Fruit fly (Drosophila melanogaster): Measurements from ENCODE around the gene CG7900.

Gene CG7900

DNA sequence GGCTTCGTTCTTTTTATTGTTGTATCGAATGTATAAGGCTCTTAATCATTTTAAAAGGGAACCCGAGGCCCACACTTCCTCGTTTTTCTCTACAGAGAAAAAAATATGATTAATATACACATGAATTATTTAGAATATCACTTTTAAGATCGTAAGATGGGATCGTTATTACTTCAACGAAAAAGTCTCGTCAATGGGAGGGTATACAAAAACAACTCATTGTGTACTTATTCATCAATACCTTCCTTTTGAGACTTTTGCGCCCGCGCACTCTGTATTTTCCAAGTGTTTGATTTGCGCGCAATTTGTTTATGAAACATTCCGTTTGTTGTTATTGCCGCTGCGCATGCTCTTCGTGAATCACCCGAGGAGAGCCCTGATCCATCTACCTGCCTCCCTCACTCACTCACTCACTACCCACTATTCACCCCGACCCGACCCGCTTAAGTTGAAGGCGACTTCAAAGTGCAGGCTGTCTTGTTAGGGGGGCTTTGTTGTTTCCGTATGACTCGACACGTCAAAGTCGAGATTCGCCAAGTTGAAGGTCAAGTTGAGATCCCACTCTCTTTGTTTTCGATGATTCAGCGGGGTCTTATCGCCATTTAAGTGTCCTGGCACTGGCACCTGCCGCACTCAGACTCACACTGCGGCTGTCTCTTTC lies 22.2 kb downstream of the CG7900 start (continued):
- TF ChIP-seq odd (GFP tag; optimal IDR thresholded peaks at IDR 0.05): no peak
- TF ChIP-seq Dip3 (GFP tag; optimal IDR thresholded peaks at IDR 0.05): no peak
- TF ChIP-seq CG11695 (GFP tag; IDR thresholded peaks at IDR 0.05): no peak
- TF ChIP-seq Rx (GFP tag; IDR thresholded peaks at IDR 0.05): 0 out of 2 replicates have a peak, but pooled peaks have one; percentile 19
- TF ChIP-seq ham (GFP tag; IDR thresholded peaks at IDR 0.05): no peak
- 0 out of 4 replicates have a peak, but pooled peaks have one; percentile 22 for TF ChIP-seq chinmo (GFP tag; IDR thresholded peaks at IDR 0.05; ENCODE audit: partially characterized antibody)
- peak; percentile 21 for TF ChIP-seq nom (GFP tag; optimal IDR thresholded peaks at IDR 0.05)

DNA sequence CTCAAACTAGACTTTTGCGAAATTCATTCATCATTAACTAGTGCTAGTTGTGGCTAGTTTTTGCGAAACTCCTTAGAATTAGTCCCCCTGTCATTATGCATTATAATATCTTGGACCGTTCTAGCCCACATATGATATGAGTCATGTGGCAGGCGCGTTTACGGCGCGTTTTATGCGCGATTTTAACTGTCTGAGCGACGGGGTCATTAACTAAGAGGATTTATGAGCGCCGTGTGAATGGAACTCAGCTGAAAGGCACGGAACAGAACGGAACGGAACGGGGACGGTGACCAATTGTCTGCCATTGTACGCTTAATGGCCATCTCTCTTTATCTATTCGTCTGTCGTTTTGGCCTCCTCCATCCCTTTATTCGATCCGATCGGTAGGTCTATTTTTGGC lies 24.1 kb downstream of the CG7900 start:
- TF ChIP-seq Sry-β (GFP tag; optimal IDR thresholded peaks at IDR 0.05): no peak
- TF ChIP-seq crol (GFP tag; IDR thresholded peaks at IDR 0.05): no peak
- TF ChIP-seq jigr1 (GFP tag; IDR thresholded peaks at IDR 0.05): no peak
- no peak for TF ChIP-seq grau (tag; optimal IDR thresholded peaks at IDR 0.05)
- no peak for TF ChIP-seq Awh (GFP tag; IDR thresholded peaks at IDR 0.05)
- peak; percentile 18; the same call in 1 of the 3 replicates for TF ChIP-seq ci (GFP tag; IDR thresholded peaks at IDR 0.05)
- TF ChIP-seq D (optimal IDR thresholded peaks at IDR 0.05): peak; percentile 11
- TF ChIP-seq D (GFP tag; optimal IDR thresholded peaks at IDR 0.05): no peak
- peak; percentile 15 for TF ChIP-seq abd-A (tag; optimal IDR thresholded peaks at IDR 0.05)
- peak; percentile 42 for TF ChIP-seq cad (GFP tag; optimal IDR thresholded peaks at IDR 0.05)
- TF ChIP-seq CG8359 (GFP tag; optimal IDR thresholded peaks at IDR 0.05; ENCODE audit: borderline replicate concordance): peak; percentile 97
- TF ChIP-seq YL-1 (GFP tag; optimal IDR thresholded peaks at IDR 0.05): no peak
- no peak for TF ChIP-seq dmrt99B (tag; optimal IDR thresholded peaks at IDR 0.05)
- no peak for TF ChIP-seq CG6854 (GFP tag; optimal IDR thresholded peaks at IDR 0.05)
- no peak for TF ChIP-seq CG7987 (GFP tag; optimal IDR thresholded peaks at IDR 0.05)
- TF ChIP-seq zen (tag; optimal IDR thresholded peaks at IDR 0.05): peak; percentile 78
- TF ChIP-seq CG11504 (tag; optimal IDR thresholded peaks at IDR 0.05): no peak
- no peak for TF ChIP-seq CG4854 (GFP tag; optimal IDR thresholded peaks at IDR 0.05)
- peak; percentile 88 for TF ChIP-seq pfk (GFP tag; optimal IDR thresholded peaks at IDR 0.05)

DNA sequence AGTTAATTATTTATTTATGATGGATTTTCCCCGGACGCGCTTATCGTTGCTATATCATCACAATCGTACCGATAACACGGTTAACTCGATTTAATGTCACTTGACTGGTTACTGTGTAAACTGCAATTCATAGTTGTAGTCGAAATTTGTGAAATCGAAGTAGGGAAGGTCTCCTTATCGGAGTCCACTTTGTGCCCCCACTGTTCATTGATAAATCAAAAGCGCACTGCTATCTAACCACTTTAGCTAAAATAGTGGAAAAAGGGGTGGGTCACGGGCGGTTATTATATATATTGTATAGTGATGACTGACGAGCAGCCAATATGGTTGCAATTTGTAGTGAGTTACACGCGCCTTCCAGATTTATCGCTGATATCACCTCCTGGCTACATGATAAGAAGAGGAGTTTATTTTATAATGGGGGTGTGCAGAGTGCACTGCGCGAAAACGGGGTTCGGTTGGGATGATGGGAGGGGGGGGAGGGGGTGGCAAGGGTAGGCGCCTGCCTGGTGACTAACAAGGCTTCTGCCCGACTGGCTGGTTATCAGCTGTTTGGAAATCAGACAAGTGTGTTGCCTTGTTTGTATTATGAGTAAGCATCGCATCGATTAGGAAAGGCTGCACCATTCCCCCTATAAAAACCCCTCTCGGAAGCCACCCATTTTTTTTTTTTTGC lies 25.0 kb downstream of the CG7900 start:
- no peak for TF ChIP-seq NfI (GFP tag; optimal IDR thresholded peaks at IDR 0.05)
- no peak for TF ChIP-seq CG5180 (GFP tag; optimal IDR thresholded peaks at IDR 0.05)
- no peak for TF ChIP-seq BEAF-32 (GFP tag; optimal IDR thresholded peaks at IDR 0.05)
- TF ChIP-seq gce (GFP tag; IDR thresholded peaks at IDR 0.05): no peak
- TF ChIP-seq CG9437 (GFP tag; optimal IDR thresholded peaks at IDR 0.05): no peak
- no peak for TF ChIP-seq Hmr (GFP tag; optimal IDR thresholded peaks at IDR 0.05)
- no peak for TF ChIP-seq NC2α (GFP tag; optimal IDR thresholded peaks at IDR 0.05)
- peak; percentile 68 for TF ChIP-seq CG34376 (GFP tag; optimal IDR thresholded peaks at IDR 0.05)
- TF ChIP-seq grn (GFP tag; optimal IDR thresholded peaks at IDR 0.05): peak; percentile 98
- TF ChIP-seq sug (tag; optimal IDR thresholded peaks at IDR 0.05): peak; percentile 84
- TF ChIP-seq CG11085 (GFP tag; IDR thresholded peaks at IDR 0.05): no peak
- 0 out of 2 replicates have a peak, but pooled peaks have one; percentile 12 for TF ChIP-seq GATAe (GFP tag; conservative IDR thresholded peaks at IDR 0.05)
- TF ChIP-seq B-H2 (GFP tag; optimal IDR thresholded peaks at IDR 0.05): no peak
- no peak for TF ChIP-seq row (GFP tag; IDR thresholded peaks at IDR 0.05)
- TF ChIP-seq CG9215 (GFP tag; IDR thresholded peaks at IDR 0.05): no peak
- TF ChIP-seq fru (optimal IDR thresholded peaks at IDR 0.05): no peak
- no peak for TF ChIP-seq CG11504 (tag; optimal IDR thresholded peaks at IDR 0.05)
- no peak for TF ChIP-seq CG1647 (GFP tag; optimal IDR thresholded peaks at IDR 0.05)
- TF ChIP-seq CG3726 (GFP tag; IDR thresholded peaks at IDR 0.05): no peak
- no peak for TF ChIP-seq wdn (GFP tag; IDR thresholded peaks at IDR 0.05)
- no peak for TF ChIP-seq CG8290 (GFP tag; optimal IDR thresholded peaks at IDR 0.05)
- TF ChIP-seq CG8290 (tag; optimal IDR thresholded peaks at IDR 0.05): peak in 1 of 2 experiments; percentile 23
- no peak for TF ChIP-seq D (optimal IDR thresholded peaks at IDR 0.05)
- no peak for TF ChIP-seq D (GFP tag; optimal IDR thresholded peaks at IDR 0.05)
- no peak for TF ChIP-seq CG17568 (GFP tag; optimal IDR thresholded peaks at IDR 0.05)

All from whole organism, embryonic.